Fruit fly (Drosophila melanogaster) whole organism, adult: ENCODE results near the gene CG6785.

Source experiments
- CG11617 ChIP-seq: fragments of 200-800 bp; sonication (Bioruptor generic); optimal IDR thresholded peaks from 2 replicates; lab custom pipeline; 2017; ENCODE audit warnings: mild to moderate bottlenecking, missing biosample characterization, missing genetic modification reagents, missing genetic modification characterization
- CG12768 ChIP-seq: fragments of 200-800 bp; sonication (Bioruptor generic); optimal IDR thresholded peaks from 2 replicates; lab custom pipeline; 2017; ENCODE audit warnings: missing biosample characterization, missing genetic modification characterization, mild to moderate bottlenecking, moderate library complexity, missing genetic modification reagents
- Mnt ChIP-seq: fragments of 200-800 bp; sonication (Bioruptor generic); optimal IDR thresholded peaks from 2 replicates; lab custom pipeline; 2016; ENCODE audit warnings: missing biosample characterization, mild to moderate bottlenecking, missing genetic modification characterization

- TF ChIP-seq CG12768 (GFP tag; lab: Kevin White, UChicago) = no peak
- peak; percentile 63 for TF ChIP-seq Mnt
- peak; percentile 58 for TF ChIP-seq CG11617
Observed at dm6 chr2L:12021193-12021592, 23.8 kb downstream of the CG6785 start.
